Fruit fly (Drosophila melanogaster) Kc167 (cell line): Measurements from ENCODE around the gene CG3123.

ENCODE experiments used
- Myc ChIP-seq: fragments of >200 bp; optimal IDR thresholded peaks from 2 replicates; lab custom pipeline; 2017; ENCODE audit warnings: missing external identifiers
- Sin3A ChIP-seq: fragments of >200 bp; optimal IDR thresholded peaks from 2 replicates; lab custom pipeline; 2018; ENCODE audit warnings: missing external identifiers
- h ChIP-seq: fragments of >200 bp; optimal IDR thresholded peaks from 3 replicates; lab custom pipeline; 2018; ENCODE audit warnings: missing external identifiers
- insv ChIP-seq: fragments of >200 bp; optimal IDR thresholded peaks from 3 replicates; lab custom pipeline; 2018; ENCODE audit warnings: missing external identifiers
- psq ChIP-seq: fragments of >200 bp; optimal IDR thresholded peaks from 2 replicates; lab custom pipeline; 2017; ENCODE audit warnings: missing external identifiers
- ttk ChIP-seq: sonication (Bioruptor generic); optimal IDR thresholded peaks from 2 replicates; lab custom pipeline; 2017; ENCODE audit warnings: missing external identifiers

Gene CG3123

DNA sequence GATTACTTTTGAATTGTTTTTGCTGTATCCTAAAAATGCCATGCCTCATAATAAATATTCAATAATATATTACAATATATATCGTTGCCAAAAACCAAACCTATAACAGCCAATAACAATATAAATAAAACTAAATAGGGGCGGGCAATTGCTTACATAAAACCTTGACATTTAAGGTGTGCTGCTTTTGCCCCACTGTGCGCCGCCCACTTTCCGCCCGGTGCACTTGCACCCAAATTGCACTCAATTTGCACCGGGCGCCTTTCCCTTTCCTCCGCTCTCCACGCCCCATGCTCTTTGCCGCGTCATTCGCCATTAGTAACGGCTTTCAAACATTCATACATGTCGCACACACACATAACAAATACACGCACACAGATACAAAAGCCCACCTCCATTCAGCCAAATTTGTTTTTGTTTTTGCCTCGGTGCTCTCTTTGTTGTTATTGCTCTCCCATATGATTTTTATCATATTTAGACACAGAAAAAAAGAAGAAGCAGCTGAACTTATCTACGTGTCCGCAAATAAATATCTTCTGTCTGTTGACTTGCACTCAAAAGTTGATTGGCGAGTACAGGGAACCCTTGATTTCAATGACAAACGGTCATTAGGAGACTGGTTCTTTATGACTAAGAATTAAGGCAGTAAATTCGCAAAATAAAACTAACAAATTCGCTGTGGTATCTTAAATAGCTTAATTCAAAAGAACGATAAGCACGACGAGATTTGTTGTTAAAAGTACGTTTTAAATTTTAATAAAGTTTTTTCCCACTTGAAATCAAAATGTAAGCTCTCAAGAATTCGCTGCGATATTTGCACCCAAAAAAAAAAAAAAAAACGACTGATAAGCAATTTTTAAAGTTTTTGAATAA is 32.8 kb upstream of the CG3123 start:
- no peak for TF ChIP-seq h (lab: Kevin White, UChicago)
- TF ChIP-seq Sin3A: no peak
- TF ChIP-seq ttk (lab: Kevin White, UChicago): no peak
- TF ChIP-seq Myc (lab: Kevin White, UChicago): no peak
- TF ChIP-seq insv: no peak

DNA sequence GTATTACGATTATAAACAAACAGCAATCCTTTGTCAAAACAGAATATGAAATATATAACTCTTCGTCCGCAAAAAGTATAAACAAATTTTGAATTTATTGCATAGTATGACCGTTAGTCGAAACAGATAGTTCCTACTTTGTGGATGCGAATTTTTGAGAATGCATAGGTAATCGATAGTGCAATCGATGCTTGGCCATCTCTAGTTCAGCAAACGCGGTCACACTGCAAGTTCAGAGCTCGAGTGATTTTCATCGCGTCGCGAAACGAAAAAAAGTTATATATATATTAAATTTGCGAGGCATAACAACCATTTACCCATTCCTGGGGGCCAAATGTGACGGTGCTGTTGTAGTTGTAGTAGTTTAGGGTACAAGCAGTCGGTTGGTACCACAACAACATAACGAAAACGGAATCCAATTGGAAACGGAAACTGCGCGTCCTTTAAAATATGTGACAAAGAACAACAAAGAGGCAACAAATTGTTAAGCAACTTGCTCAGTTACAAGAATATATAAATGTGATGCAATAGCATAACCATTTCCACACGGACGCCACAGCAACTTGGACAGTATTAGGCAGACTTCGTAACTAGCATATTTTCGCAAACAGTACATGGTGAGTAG is 31.8 kb upstream of the CG3123 start, which contains the start of gene CG2991:
Gene CG2991, plus strand, starts transcription at position 205 of the 625 bp plus-strand sequence.
- TF ChIP-seq Sin3A (no peak), psq (no peak), ttk (lab: Kevin White, UChicago) (no peak), Myc (lab: Kevin White, UChicago) (no peak)

DNA sequence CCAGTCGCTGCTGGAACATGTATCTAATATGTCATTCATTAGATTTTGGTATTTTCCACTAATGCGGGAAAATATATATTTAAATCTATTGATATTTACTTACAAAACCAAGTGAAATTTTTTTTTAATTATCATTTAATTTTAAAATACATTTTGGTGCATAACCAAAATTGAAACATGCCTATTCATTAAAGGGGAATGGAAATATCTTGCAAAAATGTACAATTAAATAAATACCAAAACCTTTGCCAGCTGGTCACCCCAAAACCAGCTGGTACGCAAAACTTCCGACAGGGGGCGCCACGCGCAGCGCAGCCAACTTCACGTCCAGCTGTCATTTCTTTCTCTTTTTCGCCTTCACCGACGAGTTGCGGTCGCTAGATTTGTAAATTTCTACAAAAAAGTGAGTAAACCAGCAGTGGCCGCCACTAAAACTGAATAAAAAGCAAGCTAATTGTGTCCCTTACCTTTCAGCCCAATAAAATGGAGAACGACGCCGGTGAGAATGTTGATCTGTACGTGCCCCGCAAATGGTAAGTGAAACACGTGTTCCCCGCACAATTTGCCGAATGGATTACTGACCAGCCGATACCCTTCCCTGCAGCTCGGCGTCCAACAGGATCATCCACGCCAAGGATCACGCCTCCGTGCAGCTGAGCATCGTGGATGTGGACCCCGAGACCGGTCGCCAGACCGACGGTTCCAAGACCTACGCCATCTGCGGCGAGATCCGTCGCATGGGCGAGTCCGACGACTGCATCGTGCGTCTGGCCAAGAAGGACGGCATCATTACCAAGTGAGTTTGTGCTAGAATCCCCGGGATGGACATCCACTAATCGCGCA is 30.7 kb upstream of the CG3123 start, which contains the start of the genes CG3104 and RpS21:
Gene CG3104, minus strand, starts transcription at position 6 of the 843 bp plus-strand sequence.
Gene RpS21, plus strand, starts transcription at position 298 of the 843 bp plus-strand sequence.
- TF ChIP-seq Sin3A: no peak
- no peak for TF ChIP-seq h (lab: Kevin White, UChicago)
- no peak for TF ChIP-seq psq
- no peak for TF ChIP-seq Myc (lab: Kevin White, UChicago)
- no peak for TF ChIP-seq insv
- no peak for TF ChIP-seq ttk (lab: Kevin White, UChicago)

DNA sequence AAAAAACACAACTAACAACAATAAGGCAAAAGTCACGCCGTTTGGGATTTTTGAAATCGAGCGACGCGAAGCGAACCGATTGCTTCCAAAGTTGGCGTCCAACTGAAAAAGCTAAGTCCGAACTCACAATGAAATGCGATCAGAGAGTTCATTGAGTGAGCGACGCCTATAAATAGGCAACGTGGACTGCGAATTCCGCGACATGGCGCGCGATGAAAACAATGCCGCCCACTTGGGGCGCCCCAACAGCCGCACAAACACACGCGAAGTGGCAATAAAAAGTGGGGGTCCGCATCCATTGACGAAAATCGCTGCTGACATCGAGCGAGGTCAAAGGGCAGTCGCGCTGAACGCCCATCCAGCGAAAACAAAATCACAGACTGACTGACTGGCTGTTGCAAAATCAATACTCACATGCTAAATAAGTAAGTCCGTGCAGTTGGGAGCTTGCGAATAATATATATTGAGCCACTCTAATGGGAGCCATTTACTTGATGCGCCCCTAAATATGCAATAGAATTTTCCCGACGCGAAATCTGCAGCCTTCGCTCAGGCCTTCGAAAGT is 30.0 kb upstream of the CG3123 start:
- no peak for TF ChIP-seq Myc (lab: Kevin White, UChicago)
- TF ChIP-seq psq: no peak
- TF ChIP-seq h (lab: Kevin White, UChicago): no peak
- no peak for TF ChIP-seq ttk (lab: Kevin White, UChicago)
- TF ChIP-seq Sin3A: no peak
- no peak for TF ChIP-seq insv

DNA sequence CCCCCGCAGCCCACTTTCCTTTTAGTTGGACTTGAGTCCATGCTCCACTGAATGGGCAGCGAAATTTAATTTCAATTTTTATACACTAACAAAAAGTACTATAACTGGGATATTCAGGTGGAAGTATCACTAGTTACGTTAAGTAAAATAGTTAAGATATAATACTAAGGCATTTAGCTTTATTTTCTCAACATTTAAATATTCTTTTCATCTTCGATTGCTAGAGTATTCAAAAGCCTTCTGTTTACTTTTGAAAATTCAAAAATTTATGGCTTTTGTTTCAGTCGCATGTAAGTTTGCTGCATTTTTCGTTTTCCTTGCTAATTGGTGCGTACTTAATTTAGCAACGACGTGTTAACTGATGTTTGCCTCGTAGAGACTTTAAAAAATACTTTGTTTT is 26.3 kb upstream of the CG3123 start:
- TF ChIP-seq Sin3A: no peak
- no peak for TF ChIP-seq insv
- TF ChIP-seq ttk (lab: Kevin White, UChicago): no peak
- no peak for TF ChIP-seq h (lab: Kevin White, UChicago)
- TF ChIP-seq Myc (lab: Kevin White, UChicago): no peak
- TF ChIP-seq psq: no peak

DNA sequence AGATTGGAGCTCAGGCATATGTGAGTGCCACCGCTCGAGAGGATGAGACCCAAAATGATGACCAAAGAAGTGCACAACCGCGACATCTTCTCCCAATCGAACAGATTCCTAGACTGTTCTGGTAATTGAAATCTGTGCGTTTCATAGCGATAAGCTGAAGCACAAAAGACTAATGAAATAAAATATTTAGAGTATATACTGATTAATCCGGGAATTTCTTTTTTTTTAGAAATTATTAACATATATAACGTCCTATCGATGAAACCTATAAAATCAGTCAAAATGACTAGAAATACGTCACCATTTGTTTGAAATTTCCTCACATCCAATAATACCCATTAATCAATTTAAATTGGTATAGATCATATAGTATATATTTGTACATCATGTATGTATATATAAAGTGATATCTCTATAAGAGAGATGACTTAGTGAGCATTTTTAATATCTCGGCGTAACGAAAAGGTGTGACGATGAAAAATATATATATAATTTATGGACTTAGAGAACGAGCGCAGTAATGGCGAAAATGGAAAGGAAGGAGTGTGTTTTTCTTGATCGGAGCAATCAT is 21.9 kb upstream of the CG3123 start, which contains the start of the genes CG3117 and CG2983:
Gene CG3117, minus strand, starts transcription at position 101 of the 571 bp plus-strand sequence.
Gene CG2983, plus strand, starts transcription at position 521 of the 571 bp plus-strand sequence.
- no peak for TF ChIP-seq h (lab: Kevin White, UChicago)
- no peak for TF ChIP-seq Myc (lab: Kevin White, UChicago)
- TF ChIP-seq psq: no peak
- no peak for TF ChIP-seq ttk (lab: Kevin White, UChicago)
- no peak for TF ChIP-seq insv
- no peak for TF ChIP-seq Sin3A

DNA sequence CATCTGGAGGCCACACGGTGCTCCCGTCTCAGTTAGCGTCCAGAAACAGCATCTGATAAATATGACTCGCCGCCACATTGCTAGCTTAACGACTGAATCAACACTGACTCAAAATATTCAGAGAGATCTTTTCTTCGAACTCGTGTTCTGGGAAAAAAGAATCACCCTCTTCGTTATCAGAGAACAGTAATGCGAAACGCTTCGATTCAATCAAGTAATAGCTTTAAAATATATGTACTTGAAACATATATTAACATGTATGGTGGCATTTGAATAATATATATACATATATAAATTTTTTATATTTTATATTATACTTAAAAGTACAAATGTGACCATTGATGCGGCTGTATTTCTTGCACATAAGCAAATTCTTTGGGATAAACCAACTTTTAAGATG is 20.3 kb upstream of the CG3123 start, which contains the start of gene CG18557:
Gene CG18557, minus strand, starts transcription at position 101 of the 400 bp plus-strand sequence.
- TF ChIP-seq Sin3A: no peak
- no peak for TF ChIP-seq insv
- no peak for TF ChIP-seq Myc (lab: Kevin White, UChicago)
- TF ChIP-seq h (lab: Kevin White, UChicago): no peak
- no peak for TF ChIP-seq ttk (lab: Kevin White, UChicago)
- TF ChIP-seq psq: no peak

DNA sequence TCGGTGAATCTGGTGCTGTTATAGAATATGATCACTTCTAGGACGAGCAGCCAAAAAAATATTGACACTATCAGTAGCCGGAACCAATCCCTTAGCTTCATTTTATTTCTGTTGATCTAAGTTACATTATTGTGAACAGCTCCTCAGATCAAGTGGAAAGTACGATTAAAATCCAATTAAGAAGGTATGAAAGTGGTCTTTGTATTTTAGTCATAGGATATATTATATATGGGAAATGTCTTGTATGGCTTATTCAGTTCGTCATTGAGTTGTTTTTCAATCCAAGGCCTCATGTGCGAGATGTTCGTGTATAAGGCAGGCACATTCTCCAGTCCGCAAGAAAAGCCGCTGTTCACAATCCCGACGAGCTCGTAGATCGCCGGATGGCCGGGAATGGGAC is 19.1 kb upstream of the CG3123 start, which contains the start of gene CG18558:
Gene CG18558, minus strand, starts transcription at position 101 of the 400 bp plus-strand sequence.
- TF ChIP-seq Sin3A: no peak
- TF ChIP-seq Myc (lab: Kevin White, UChicago): no peak
- TF ChIP-seq psq: no peak
- TF ChIP-seq h (lab: Kevin White, UChicago): no peak
- no peak for TF ChIP-seq ttk (lab: Kevin White, UChicago)
- no peak for TF ChIP-seq insv

DNA sequence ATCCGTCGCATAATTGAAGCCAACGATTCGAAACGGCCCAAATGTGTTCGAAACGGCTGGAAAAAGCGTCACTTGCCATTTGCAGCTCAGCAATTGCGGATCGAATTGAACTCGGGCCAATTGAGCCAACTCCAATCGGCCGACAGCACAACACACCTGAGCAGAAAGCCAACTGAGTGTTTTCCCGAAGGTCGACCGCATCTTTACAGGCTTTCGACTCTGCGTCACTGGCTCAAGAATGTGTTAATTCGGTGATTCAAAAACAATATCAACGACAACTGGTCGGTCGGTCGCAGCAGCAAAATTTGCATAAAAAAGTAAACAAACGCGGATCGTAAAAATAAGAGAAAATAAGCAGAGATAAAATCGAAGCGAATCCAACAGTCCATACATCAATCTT is 15.0 kb upstream of the CG3123 start:
- TF ChIP-seq Sin3A: no peak
- TF ChIP-seq psq: no peak
- TF ChIP-seq h (lab: Kevin White, UChicago): no peak
- no peak for TF ChIP-seq insv
- no peak for TF ChIP-seq Myc (lab: Kevin White, UChicago)
- no peak for TF ChIP-seq ttk (lab: Kevin White, UChicago)

DNA sequence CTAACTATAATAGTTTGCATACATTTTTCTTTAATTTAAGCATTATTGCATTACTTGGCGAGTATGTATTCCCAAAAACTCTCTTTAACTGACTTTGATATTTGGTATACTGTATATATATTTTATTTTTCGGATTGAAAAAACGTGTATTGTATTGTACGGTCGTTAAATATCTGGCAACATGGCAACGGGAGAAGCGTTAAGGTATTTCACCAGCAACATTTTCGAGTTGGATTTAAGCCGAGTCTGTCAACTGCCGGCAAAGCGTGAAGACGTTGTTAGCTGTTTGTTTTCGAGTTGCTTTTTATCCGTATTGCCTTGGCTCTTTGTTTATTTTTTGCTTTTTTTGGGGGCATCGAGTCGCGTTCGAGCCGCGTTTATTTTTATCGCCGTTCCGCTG is 14.5 kb upstream of the CG3123 start, which contains the start of gene CG2975:
Gene CG2975, plus strand, starts transcription at position 275 of the 400 bp plus-strand sequence.
- TF ChIP-seq ttk (lab: Kevin White, UChicago) (no peak), insv (no peak), Sin3A (no peak), psq (no peak), h (lab: Kevin White, UChicago) (no peak)
